Worm (Caenorhabditis elegans) whole organism, L3 larva: Measurements from ENCODE around the gene ZK686.2.

ENCODE experiments used
- ZK546.5 ChIP-seq: sonication (generic microtip); optimal IDR thresholded peaks from 2 replicates; lab custom pipeline; 2017; ENCODE audit warnings: missing biosample characterization, missing genetic modification characterization
- ama-1 ChIP-seq: fragments of 150-350 bp; optimal IDR thresholded peaks from 2 replicates; lab custom pipeline; 2018
- egl-5 ChIP-seq: fragments of 150-350 bp; optimal IDR thresholded peaks from 2 replicates; lab custom pipeline; 2017; ENCODE audit warnings: missing biosample characterization, missing genetic modification reagents, missing genetic modification characterization, inconsistent platforms
- fos-1 ChIP-seq: fragments of 150-350 bp; optimal IDR thresholded peaks from 2 replicates; lab custom pipeline; 2014; ENCODE audit warnings: missing biosample characterization, missing genetic modification characterization
- lin-39 ChIP-seq: fragments of 150-350 bp; optimal IDR thresholded peaks from 2 replicates; lab custom pipeline; 2018; ENCODE audit warnings: missing biosample characterization, missing genetic modification reagents, missing genetic modification characterization
- mdl-1 ChIP-seq: fragments of 150-350 bp; optimal IDR thresholded peaks from 2 replicates; lab custom pipeline; 2014; ENCODE audit warnings: missing biosample characterization, missing genetic modification characterization
- nhr-23 ChIP-seq: fragments of 150-350 bp; optimal IDR thresholded peaks from 2 replicates; lab custom pipeline; 2014; ENCODE audit warnings: missing biosample characterization, missing genetic modification reagents, missing genetic modification characterization
- nhr-237 ChIP-seq: fragments of 150-350 bp; optimal IDR thresholded peaks from 2 replicates; lab custom pipeline; 2014; ENCODE audit warnings: missing biosample characterization, missing genetic modification characterization
- nhr-77 ChIP-seq: fragments of 150-350 bp; optimal IDR thresholded peaks from 2 replicates; lab custom pipeline; 2014; ENCODE audit warnings: missing biosample characterization, missing genetic modification characterization
- pha-4 ChIP-seq: fragments of 150-350 bp; optimal IDR thresholded peaks from 2 replicates; lab custom pipeline; 2014; ENCODE audit warnings: missing biosample characterization, missing genetic modification reagents, missing genetic modification characterization
- pqm-1 ChIP-seq: fragments of 150-350 bp; optimal IDR thresholded peaks from 2 replicates; lab custom pipeline; 2017; ENCODE audit warnings: missing biosample characterization, missing genetic modification characterization, inconsistent platforms
- unc-39 ChIP-seq: sonication (generic microtip); optimal IDR thresholded peaks from 4 replicates; lab custom pipeline; 2017; ENCODE audit warnings: missing biosample characterization, missing genetic modification characterization
- unc-62 ChIP-seq: fragments of 150-350 bp; sonication (generic microtip); optimal IDR thresholded peaks from 4 replicates; lab custom pipeline; 2014; ENCODE audit warnings: missing biosample characterization, missing genetic modification reagents, missing genetic modification characterization
- zag-1 ChIP-seq: fragments of 150-350 bp; optimal IDR thresholded peaks from 2 replicates; lab custom pipeline; 2014; ENCODE audit warnings: missing biosample characterization, missing genetic modification characterization

DNA sequence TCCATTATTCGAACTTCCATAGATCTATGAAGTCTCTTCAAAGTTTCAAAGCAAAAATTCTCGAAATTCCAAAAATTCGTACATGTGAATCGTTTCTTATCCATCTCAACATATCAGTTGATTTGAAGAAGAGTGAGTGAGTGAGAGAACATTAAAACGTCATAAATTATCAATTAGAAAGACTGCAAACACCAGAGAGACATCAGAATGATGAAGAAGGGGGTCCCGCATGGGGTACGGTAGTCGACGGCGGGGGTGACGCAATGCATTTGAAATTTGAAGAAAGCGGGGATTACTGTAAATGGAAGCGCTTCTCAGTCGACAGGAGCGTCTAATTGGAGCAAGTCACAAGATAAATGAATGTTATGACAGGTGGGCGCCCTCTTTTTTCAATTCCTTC is 24.7 kb upstream of the ZK686.2 start:
- TF ChIP-seq unc-62 (GFP tag; lab: Kevin White, UChicago) (no peak), mdl-1 (tag; lab: Kevin White, UChicago) (no peak), unc-39 (tag; lab: Kevin White, UChicago) (no peak), nhr-23 (tag; lab: Kevin White, UChicago) (no peak), nhr-237 (tag; lab: Kevin White, UChicago) (no peak), ama-1 (no peak), pha-4 (tag; lab: Kevin White, UChicago) (no peak), ZK546.5 (no peak), pqm-1 (tag; lab: Kevin White, UChicago) (no peak), nhr-77 (tag; lab: Kevin White, UChicago) (no peak), egl-5 (tag; lab: Kevin White, UChicago) (no peak), lin-39 (tag; lab: Kevin White, UChicago) (no peak), fos-1 (no peak), zag-1 (tag; lab: Kevin White, UChicago) (no peak)
